Worm (Caenorhabditis elegans) whole organism, late embryonic: ENCODE results near the gene lys-1.

Experiments used
- K09A11.1 ChIP-seq: sonication (generic microtip); optimal IDR thresholded peaks from 2 replicates; lab custom pipeline; 2017; ENCODE audit warnings: antibody characterized with exemption, mild to moderate bottlenecking, missing genetic modification characterization, missing compliant biosample characterization; ENCODE audit not compliant: insufficient read depth
- ceh-45 ChIP-seq: fragments of 200-800 bp; sonication (Bioruptor generic); IDR thresholded peaks from 2 replicates; pipeline ENCODE4 v1.3.6; 2022; ENCODE audit warnings: missing genetic modification reagents, missing genetic modification characterization, missing compliant biosample characterization
- elt-4 ChIP-seq: sonication (generic microtip); optimal IDR thresholded peaks from 2 replicates; lab custom pipeline; 2016; ENCODE audit warnings: missing genetic modification characterization, missing compliant biosample characterization
- nhr-11 ChIP-seq: fragments of 150-350 bp; optimal IDR thresholded peaks from 2 replicates; lab custom pipeline; 2014; ENCODE audit warnings: missing biosample characterization, missing genetic modification characterization
- unc-55 ChIP-seq: sonication (generic microtip); optimal IDR thresholded peaks from 2 replicates; lab custom pipeline; 2017; ENCODE audit warnings: missing biosample characterization, missing genetic modification reagents, missing genetic modification characterization

ce11 chrV:10313953-10314352 lies 36.2 kb downstream of the lys-1 start, which contains the start of gene gcy-6:
- TF ChIP-seq elt-4 (no peak), K09A11.1 (tag; lab: Kevin White, UChicago) (no peak), unc-55 (GFP tag; lab: Kevin White, UChicago) (no peak), ceh-45 (GFP tag; lab: Robert Waterston, UW) (no peak), nhr-11 (tag; lab: Kevin White, UChicago) (no peak)
